Worm (Caenorhabditis elegans): ENCODE measurements around the gene col-75.

ce11 chrII:6380866-6381265 lies 45.2 kb upstream of the col-75 start, which contains the start of gene F58F12.12:
- TF ChIP-seq F13C5.2 (tag; optimal IDR thresholded peaks at IDR 0.05) (no peak), pes-1 (GFP tag; IDR thresholded peaks at IDR 0.05) (no peak), ama-1 (optimal IDR thresholded peaks at IDR 0.05) (no peak)
